Worm (Caenorhabditis elegans): ENCODE results near the gene F10D2.10.
A peak's percentile ranks its signal among the peaks of the same experiment; 100 is the strongest.

Gene F10D2.10

ce11 chrV:7153046-7153445, 2.9 kb downstream of the F10D2.10 start, which contains the start of gene fat-7:
Gene fat-7, minus strand, starts transcription at chrV:7153146.
- no peak for TF ChIP-seq ztf-25 (GFP tag; IDR thresholded peaks at IDR 0.05)

DNA sequence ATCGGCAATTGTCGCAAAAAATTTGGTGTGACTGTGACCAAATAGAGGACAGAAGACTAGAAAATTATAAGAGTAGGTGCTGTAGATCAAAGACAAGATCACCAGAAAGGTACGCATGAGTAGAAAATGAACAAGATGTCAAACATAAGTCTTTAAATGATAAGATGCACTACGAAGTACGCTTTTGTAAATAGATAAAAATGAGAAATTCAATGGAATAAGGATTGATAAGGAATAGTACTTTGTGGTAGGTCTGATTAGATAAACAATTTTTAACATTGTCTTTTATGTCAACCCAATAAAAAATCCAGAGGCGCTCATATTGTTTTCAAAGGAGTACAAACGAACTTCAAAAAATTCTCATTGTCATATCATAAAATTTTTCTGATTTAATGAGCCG, 5.4 kb downstream of the F10D2.10 start, which contains the start of gene F10D2.8:
TSS of gene F10D2.8 (minus strand) at position 145 of the 400 bp plus-strand sequence.
- no peak for TF ChIP-seq gei-17 (GFP tag; optimal IDR thresholded peaks at IDR 0.05)
- TF ChIP-seq nhr-80 (tag; optimal IDR thresholded peaks at IDR 0.05): peak; percentile 76

ce11 chrV:7147370-7147769, 8.6 kb downstream of the F10D2.10 start, which contains the start of gene ugt-38:
Gene ugt-38, minus strand, starts transcription at chrV:7147470.
- TF ChIP-seq efl-1 (GFP tag; optimal IDR thresholded peaks at IDR 0.05) (no peak), snpc-3.4 (tag; optimal IDR thresholded peaks at IDR 0.05) (no peak), ztf-6 (GFP tag; IDR thresholded peaks at IDR 0.05) (no peak), Y95B8A.8 (GFP tag; IDR thresholded peaks at IDR 0.05) (no peak), T07F8.4 (tag; optimal IDR thresholded peaks at IDR 0.05) (no peak), pha-4 (tag; optimal IDR thresholded peaks at IDR 0.05) (no peak), madf-3 (GFP tag; IDR thresholded peaks at IDR 0.05) (no peak), egrh-3 (GFP tag; IDR thresholded peaks at IDR 0.05) (no peak), F52B5.7 (tag; optimal IDR thresholded peaks at IDR 0.05) (no peak), egl-18 (GFP tag; IDR thresholded peaks at IDR 0.05) (no peak), lag-1 (GFP tag; IDR thresholded peaks at IDR 0.05) (no peak), F37B4.10 (GFP tag; IDR thresholded peaks at IDR 0.05) (no peak), tbx-9 (tag; optimal IDR thresholded peaks at IDR 0.05; ENCODE audit: borderline replicate concordance) (no peak), dpff-1 (tag; optimal IDR thresholded peaks at IDR 0.05) (no peak), tlf-1 (GFP tag; optimal IDR thresholded peaks at IDR 0.05) (no peak), B0019.2 (GFP tag; conservative IDR thresholded peaks at IDR 0.05) (no peak), zim-3 (tag; optimal IDR thresholded peaks at IDR 0.05) (no peak)

- TF ChIP-seq egl-18 (GFP tag; IDR thresholded peaks at IDR 0.05) (no peak), nfyb-1 (GFP tag; IDR thresholded peaks at IDR 0.05) (no peak), egrh-3 (GFP tag; IDR thresholded peaks at IDR 0.05) (no peak)
These were observed 10.6 kb downstream of the F10D2.10 start, which contains the start of gene ugt-37 for ce11 chrV:7145250-7145850. Gene ugt-37, minus strand, starts transcription at chrV:7145318.

DNA sequence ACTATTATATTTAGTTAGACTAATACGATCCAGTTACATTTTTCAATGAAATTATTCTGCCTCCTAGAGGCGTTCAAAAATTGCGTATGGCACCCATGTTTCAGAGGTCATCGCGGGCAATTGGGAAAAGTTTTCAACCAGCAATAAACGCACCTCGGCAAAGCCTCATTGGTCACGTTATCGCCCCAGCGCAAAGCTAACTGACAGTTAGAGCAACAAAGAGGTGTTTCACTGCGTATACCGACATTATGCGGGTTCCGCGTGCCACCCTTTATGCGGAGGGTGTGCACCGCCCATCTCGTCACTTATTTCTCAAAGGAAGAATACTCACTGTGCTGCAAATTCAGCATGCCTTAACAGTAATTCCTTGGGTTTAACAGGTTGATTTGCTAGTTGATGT, 13.3 kb downstream of the F10D2.10 start:
- TF ChIP-seq madf-8 (GFP tag; conservative IDR thresholded peaks at IDR 0.05) (peak; percentile 52), ama-1 (optimal IDR thresholded peaks at IDR 0.05) (no peak), ama-1 (GFP tag; optimal IDR thresholded peaks at IDR 0.05) (no peak), ceh-91 (GFP tag; IDR thresholded peaks at IDR 0.05) (no peak), snpc-3.4 (tag; optimal IDR thresholded peaks at IDR 0.05) (peak; percentile 76), ztf-6 (GFP tag; IDR thresholded peaks at IDR 0.05) (no peak), atf-7 (tag; optimal IDR thresholded peaks at IDR 0.05) (peak; percentile 25), ztf-26 (tag; optimal IDR thresholded peaks at IDR 0.05) (no peak), ets-4 (GFP tag; optimal IDR thresholded peaks at IDR 0.05) (no peak), nhr-80 (tag; optimal IDR thresholded peaks at IDR 0.05) (peak; percentile 14), egl-18 (GFP tag; IDR thresholded peaks at IDR 0.05) (no peak), xnd-1 (tag; optimal IDR thresholded peaks at IDR 0.05) (peak; percentile 35), ceh-79 (tag; optimal IDR thresholded peaks at IDR 0.05) (no peak), cebp-2 (GFP tag; IDR thresholded peaks at IDR 0.05) (0 out of 2 replicates have a peak, but pooled peaks have one; percentile 27), snpc-4 (GFP tag; optimal IDR thresholded peaks at IDR 0.05) (peak; percentile 91), snpc-4 (tag; optimal IDR thresholded peaks at IDR 0.05) (peak; percentile 88 to 98 (median 96)), ekl-4 (GFP tag; IDR thresholded peaks at IDR 0.05) (0 out of 2 replicates have a peak, but pooled peaks have one; percentile 58), B0019.2 (GFP tag; conservative IDR thresholded peaks at IDR 0.05) (0 out of 2 replicates have a peak, but pooled peaks have one; percentile 50), hrde-1 (tag; optimal IDR thresholded peaks at IDR 0.05; ENCODE audit: borderline replicate concordance) (peak; percentile 9), him-1 (tag; optimal IDR thresholded peaks at IDR 0.05) (peak; percentile 95), zim-3 (tag; optimal IDR thresholded peaks at IDR 0.05) (peak; percentile 14), attf-3 (GFP tag; conservative IDR thresholded peaks at IDR 0.05) (0 out of 2 replicates have a peak, but pooled peaks have one; percentile 29), cebp-1 (GFP tag; IDR thresholded peaks at IDR 0.05) (no peak), cebp-1 (tag; optimal IDR thresholded peaks at IDR 0.05) (no peak), attf-6 (GFP tag; IDR thresholded peaks at IDR 0.05) (peak; percentile 82), nfya-2 (GFP tag; IDR thresholded peaks at IDR 0.05) (no peak), lag-1 (GFP tag; IDR thresholded peaks at IDR 0.05) (no peak)

Measured in whole organism, young adult.